Worm (Caenorhabditis elegans) whole organism, L1 larva: ENCODE measurements around the gene F53A9.3.

Experiments used
- ama-1 ChIP-seq: fragments of 150-350 bp; optimal IDR thresholded peaks from 2 replicates; lab custom pipeline; 2014
- fkh-10 ChIP-seq: sonication (generic microtip); optimal IDR thresholded peaks from 2 replicates; lab custom pipeline; 2017; ENCODE audit warnings: missing biosample characterization, missing genetic modification reagents, missing genetic modification characterization
- fos-1 ChIP-seq: fragments of 150-350 bp; optimal IDR thresholded peaks from 2 replicates; lab custom pipeline; 2014; ENCODE audit warnings: missing biosample characterization, missing genetic modification characterization
- nhr-11 ChIP-seq: fragments of 150-350 bp; optimal IDR thresholded peaks from 2 replicates; lab custom pipeline; 2014; ENCODE audit warnings: missing biosample characterization, missing genetic modification characterization
- rnt-1 ChIP-seq: sonication (generic microtip); optimal IDR thresholded peaks from 2 replicates; lab custom pipeline; 2016; ENCODE audit warnings: mild to moderate bottlenecking, missing genetic modification characterization, moderate library complexity, missing compliant biosample characterization
- unc-130 ChIP-seq: fragments of 150-350 bp; optimal IDR thresholded peaks from 2 replicates; lab custom pipeline; 2017; ENCODE audit warnings: missing biosample characterization, missing genetic modification characterization, inconsistent platforms
- unc-62 ChIP-seq: fragments of 150-350 bp; optimal IDR thresholded peaks from 2 replicates; lab custom pipeline; 2014; ENCODE audit warnings: missing biosample characterization, missing genetic modification reagents, missing genetic modification characterization
- zag-1 ChIP-seq: fragments of 150-350 bp; optimal IDR thresholded peaks from 2 replicates; lab custom pipeline; 2014; ENCODE audit warnings: missing biosample characterization, missing genetic modification characterization

ce11 chrX:8720658-8721057 is 12.5 kb downstream of the F53A9.3 start, which contains the start of gene F53A9.9:
- TF ChIP-seq unc-62 (GFP tag; lab: Kevin White, UChicago) (no peak), unc-130 (tag; lab: Kevin White, UChicago) (no peak), zag-1 (tag; lab: Kevin White, UChicago) (no peak), ama-1 (no peak), nhr-11 (tag; lab: Kevin White, UChicago) (no peak), rnt-1 (tag; lab: Kevin White, UChicago) (no peak), fos-1 (tag; lab: Kevin White, UChicago) (no peak), fkh-10 (GFP tag; lab: Kevin White, UChicago) (no peak)
